Fruit fly (Drosophila melanogaster) whole organism, prepupa: ENCODE data around the gene Septin4.
A peak's percentile ranks its signal among the peaks of the same experiment; 100 is the strongest.

ENCODE experiments used
- CG10631 ChIP-seq: fragments of 200-800 bp; sonication (Bioruptor generic); optimal IDR thresholded peaks from 2 replicates; lab custom pipeline; 2016; ENCODE audit warnings: missing biosample characterization, missing genetic modification characterization
- CG11294 ChIP-seq: fragments of 200-800 bp; sonication (Bioruptor generic); IDR thresholded peaks from 2 replicates; pipeline ENCODE4 v1.3.6; 2022; ENCODE audit warnings: missing biosample characterization, missing genetic modification characterization
- CG11902 ChIP-seq: fragments of 200-800 bp; sonication (Bioruptor generic); optimal IDR thresholded peaks from 3 replicates; lab custom pipeline; 2016; ENCODE audit warnings: missing biosample characterization, missing genetic modification characterization
- CG15336 ChIP-seq: fragments of 200-800 bp; sonication (Bioruptor generic); IDR thresholded peaks from 2 replicates; pipeline ENCODE4 v1.3.6; 2022; ENCODE audit warnings: missing biosample characterization, missing genetic modification characterization
- CG1621 ChIP-seq: fragments of 200-800 bp; sonication (Bioruptor generic); optimal IDR thresholded peaks from 3 replicates; lab custom pipeline; 2018; ENCODE audit warnings: missing biosample characterization, mild to moderate bottlenecking, missing genetic modification characterization
- CG16779 ChIP-seq: fragments of 200-800 bp; sonication (Bioruptor generic); optimal IDR thresholded peaks from 3 replicates; lab custom pipeline; 2017; ENCODE audit warnings: missing biosample characterization, mild to moderate bottlenecking, missing genetic modification characterization
- CG3032 ChIP-seq: fragments of 200-800 bp; optimal IDR thresholded peaks from 2 replicates; lab custom pipeline; 2019; ENCODE audit warnings: missing biosample characterization, mild to moderate bottlenecking, missing genetic modification characterization, moderate library complexity
- CG31627 ChIP-seq: fragments of 200-800 bp; sonication (Bioruptor generic); optimal IDR thresholded peaks from 3 replicates; lab custom pipeline; 2016; ENCODE audit warnings: missing biosample characterization, missing genetic modification characterization
- CG32006 ChIP-seq: fragments of 200-800 bp; sonication (Bioruptor generic); optimal IDR thresholded peaks from 3 replicates; lab custom pipeline; 2017; ENCODE audit warnings: missing biosample characterization, mild to moderate bottlenecking, missing genetic modification characterization
- CG34406 ChIP-seq: fragments of 200-800 bp; sonication (Bioruptor generic); optimal IDR thresholded peaks from 3 replicates; lab custom pipeline; 2016; ENCODE audit warnings: missing biosample characterization, missing genetic modification characterization
- CG3919 ChIP-seq: fragments of 200-800 bp; sonication (Bioruptor generic); optimal IDR thresholded peaks from 3 replicates; lab custom pipeline; 2016; ENCODE audit warnings: missing biosample characterization, missing genetic modification characterization
- CG6163 ChIP-seq: fragments of 200-800 bp; sonication (Bioruptor generic); IDR thresholded peaks from 3 replicates; pipeline ENCODE4 v1.3.6; 2022; ENCODE audit warnings: missing biosample characterization, missing genetic modification characterization
- CG6792 ChIP-seq: fragments of 200-800 bp; sonication (Bioruptor generic); optimal IDR thresholded peaks from 3 replicates; lab custom pipeline; 2016; ENCODE audit warnings: missing biosample characterization, missing genetic modification characterization
- CG6808 ChIP-seq: fragments of 200-800 bp; sonication (Bioruptor generic); optimal IDR thresholded peaks from 3 replicates; lab custom pipeline; 2017; ENCODE audit warnings: missing biosample characterization, missing genetic modification characterization, mild to moderate bottlenecking, moderate library complexity, missing genetic modification reagents
- CG6854 ChIP-seq: fragments of 200-800 bp; sonication (Bioruptor generic); optimal IDR thresholded peaks from 2 replicates; lab custom pipeline; 2017; ENCODE audit warnings: missing biosample characterization, mild to moderate bottlenecking, missing genetic modification characterization
- CG7368 ChIP-seq: fragments of 200-800 bp; sonication (Bioruptor generic); optimal IDR thresholded peaks from 3 replicates; lab custom pipeline; 2016; ENCODE audit warnings: missing biosample characterization, missing genetic modification characterization
- CG8632 ChIP-seq: fragments of 200-800 bp; sonication (Bioruptor generic); optimal IDR thresholded peaks from 3 replicates; lab custom pipeline; 2016; ENCODE audit warnings: missing biosample characterization, missing genetic modification characterization
- CG9139 ChIP-seq: fragments of 200-800 bp; sonication (Bioruptor generic); optimal IDR thresholded peaks from 3 replicates; lab custom pipeline; 2017; ENCODE audit warnings: missing biosample characterization, mild to moderate bottlenecking, missing genetic modification characterization
- Eip75B ChIP-seq: fragments of 200-800 bp; sonication (Bioruptor generic); optimal IDR thresholded peaks from 3 replicates; lab custom pipeline; 2016; ENCODE audit warnings: missing biosample characterization, missing genetic modification characterization
- Gug ChIP-seq: fragments of 200-800 bp; sonication (Bioruptor generic); IDR thresholded peaks from 2 replicates; pipeline ENCODE4 v1.3.6; 2022; ENCODE audit warnings: missing biosample characterization, missing genetic modification characterization
- Hr38 ChIP-seq: sonication (Bioruptor generic); optimal IDR thresholded peaks from 2 replicates; lab custom pipeline; 2016; ENCODE audit warnings: missing biosample characterization, missing genetic modification characterization
- Hr4 ChIP-seq: fragments of 200-800 bp; sonication (Bioruptor generic); optimal IDR thresholded peaks from 3 replicates; lab custom pipeline; 2016; ENCODE audit warnings: missing biosample characterization, missing genetic modification characterization
- Sox102F ChIP-seq: fragments of 200-800 bp; sonication (Bioruptor generic); optimal IDR thresholded peaks from 2 replicates; lab custom pipeline; 2016; ENCODE audit warnings: missing biosample characterization, mild to moderate bottlenecking, missing genetic modification characterization
- Sox14 ChIP-seq: fragments of 200-800 bp; sonication (Bioruptor generic); optimal IDR thresholded peaks from 3 replicates; lab custom pipeline; 2016; ENCODE audit warnings: missing biosample characterization, missing genetic modification characterization
- cyc ChIP-seq: fragments of 200-800 bp; sonication (Bioruptor generic); optimal IDR thresholded peaks from 3 replicates; lab custom pipeline; 2016; ENCODE audit warnings: missing biosample characterization, missing genetic modification characterization
- dac ChIP-seq: fragments of 200-800 bp; sonication (Bioruptor generic); optimal IDR thresholded peaks from 2 replicates; lab custom pipeline; 2017; ENCODE audit warnings: missing biosample characterization, mild to moderate bottlenecking, missing genetic modification characterization
- dsx ChIP-seq: fragments of 200-800 bp; optimal IDR thresholded peaks from 3 replicates; lab custom pipeline; 2019; ENCODE audit warnings: missing biosample characterization, mild to moderate bottlenecking, missing genetic modification characterization, moderate library complexity; ENCODE audit not compliant: poor library complexity, severe bottlenecking
- eg ChIP-seq: fragments of 200-800 bp; sonication (Bioruptor generic); IDR thresholded peaks from 3 replicates; pipeline ENCODE4 v1.3.6; 2022; ENCODE audit warnings: missing biosample characterization, missing genetic modification characterization
- fd59A ChIP-seq: fragments of 200-800 bp; sonication (Bioruptor generic); optimal IDR thresholded peaks from 2 replicates; lab custom pipeline; 2017; ENCODE audit warnings: missing biosample characterization, mild to moderate bottlenecking, missing genetic modification characterization, missing genetic modification reagents
- fd85E ChIP-seq: fragments of 200-800 bp; sonication (Bioruptor generic); optimal IDR thresholded peaks from 3 replicates; lab custom pipeline; 2016; ENCODE audit warnings: missing biosample characterization, missing genetic modification characterization
- fkh ChIP-seq: fragments of 200-800 bp; sonication (Bioruptor generic); optimal IDR thresholded peaks from 3 replicates; lab custom pipeline; 2017; ENCODE audit warnings: missing biosample characterization, mild to moderate bottlenecking, missing genetic modification characterization, moderate library complexity
- net ChIP-seq: fragments of 200-800 bp; sonication (Bioruptor generic); optimal IDR thresholded peaks from 3 replicates; lab custom pipeline; 2016; ENCODE audit warnings: missing biosample characterization, missing genetic modification characterization
- salr ChIP-seq, 2 experiments: fragments of 200-800 bp; sonication (Bioruptor generic); optimal IDR thresholded peaks; 3 replicates each; lab custom pipeline; 2016 to 2018; ENCODE audit warnings: missing biosample characterization in 2 of 2, missing genetic modification characterization in 2 of 2, mild to moderate bottlenecking in 1 of 2
- spab ChIP-seq: fragments of 200-800 bp; sonication (Bioruptor generic); optimal IDR thresholded peaks from 2 replicates; lab custom pipeline; 2017; ENCODE audit warnings: missing biosample characterization, mild to moderate bottlenecking, missing genetic modification characterization, missing genetic modification reagents
- vri ChIP-seq: fragments of 200-800 bp; sonication (Bioruptor generic); optimal IDR thresholded peaks from 3 replicates; lab custom pipeline; 2016; ENCODE audit warnings: missing biosample characterization, mild to moderate bottlenecking, missing genetic modification characterization

The Septin4 gene

DNA sequence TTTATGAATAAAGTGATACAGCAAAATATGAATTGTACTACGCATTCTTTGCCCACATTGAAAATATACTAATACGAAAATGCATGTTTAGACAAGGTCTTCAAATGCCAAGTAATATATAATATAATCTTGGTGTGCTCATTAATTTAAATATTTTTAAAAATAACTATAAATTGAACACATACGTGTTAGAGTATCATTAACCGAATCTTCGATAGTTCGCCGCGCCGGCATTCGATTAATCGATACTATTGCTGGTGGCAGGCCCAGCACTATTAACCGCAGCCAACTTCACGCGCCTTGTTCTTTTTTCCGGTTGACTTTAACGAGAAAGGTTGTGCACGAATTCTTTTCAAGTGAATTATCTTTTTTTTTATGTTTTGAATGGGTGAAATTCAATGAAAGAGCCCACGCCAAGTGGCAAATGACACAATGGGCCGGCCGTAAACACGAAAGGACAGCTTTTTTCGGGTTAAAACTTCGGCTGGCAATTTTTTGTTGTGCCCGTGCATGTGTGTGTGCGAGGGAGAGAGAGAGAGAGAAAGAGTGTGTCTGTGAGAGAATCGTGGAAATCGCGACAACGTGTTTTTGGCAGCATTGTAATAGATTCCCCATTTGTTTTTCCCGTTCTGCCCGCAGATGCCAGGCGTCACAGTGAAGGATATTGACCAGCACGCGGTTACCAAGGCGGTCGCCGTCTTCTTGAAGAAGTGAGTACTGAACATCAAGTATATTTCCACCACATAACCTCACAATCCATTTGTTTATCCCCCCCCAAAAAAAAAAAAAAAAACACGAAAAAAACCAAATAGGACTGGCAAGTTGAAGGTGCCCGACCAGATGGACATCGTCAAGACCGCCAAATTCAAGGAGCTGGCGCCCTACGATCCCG is 57.1 kb downstream of the Septin4 start, which contains the start of gene RpS19a (continued):
- TF ChIP-seq CG34406 (GFP tag; lab: Kevin White, UChicago) (peak; percentile 67), CG11294 (no peak), Sox14 (GFP tag; lab: Kevin White, UChicago) (peak; percentile 9), Sox102F (GFP tag; lab: Kevin White, UChicago) (peak; percentile 79), fd59A (GFP tag; lab: Kevin White, UChicago) (peak; percentile 36), Eip75B (peak; percentile 52), CG11902 (GFP tag; lab: Kevin White, UChicago) (no peak), CG31627 (GFP tag; lab: Kevin White, UChicago) (peak; percentile 1), CG3919 (peak; percentile 76), CG7368 (peak; percentile 73), CG6808 (peak; percentile 72), dac (peak; percentile 43), Hr38 (GFP tag; lab: Kevin White, UChicago) (no peak), CG3032 (tag; lab: Kevin White, UChicago) (peak; percentile 14), CG8632 (GFP tag; lab: Kevin White, UChicago) (peak; percentile 56), spab (GFP tag; lab: Kevin White, UChicago) (peak; percentile 41), CG1621 (tag; lab: Kevin White, UChicago) (peak; percentile 56), CG6792 (no peak), eg (GFP tag; lab: Robert Waterston, UW) (peak; percentile 73), dsx (GFP tag; lab: Kevin White, UChicago) (peak; percentile 48), cyc (GFP tag; lab: Kevin White, UChicago) (peak; percentile 50), vri (GFP tag; lab: Kevin White, UChicago) (peak; percentile 62), net (peak; percentile 73), salr (GFP tag; optimal IDR thresholded peaks at IDR 0.05; lab: Kevin White, UChicago) (peak; percentile 12 to 78), CG10631 (GFP tag; lab: Kevin White, UChicago) (peak; percentile 39), Hr4 (GFP tag; lab: Kevin White, UChicago) (peak; percentile 19), Gug (0 out of 2 replicates have a peak, but pooled peaks have one; percentile 10), CG15336 (GFP tag; lab: Robert Waterston, UW) (0 out of 2 replicates have a peak, but pooled peaks have one; percentile 22), CG16779 (peak; percentile 77), fd85E (GFP tag; lab: Kevin White, UChicago) (peak; percentile 58), CG9139 (GFP tag; lab: Kevin White, UChicago) (peak; percentile 82), CG32006 (peak; percentile 32), CG6854 (peak; percentile 96)

dm6 chrX:16637106-16637590 is 57.8 kb downstream of the Septin4 start, which contains the start of gene Rok:
Gene Rok, minus strand, starts transcription at chrX:16637414.
- 0 out of 3 replicates have a peak, but pooled peaks have one; percentile 31 for TF ChIP-seq CG6163
- no peak for TF ChIP-seq Sox14 (GFP tag; lab: Kevin White, UChicago)
- TF ChIP-seq CG6808, result peak; percentile 8
- TF ChIP-seq fkh (GFP tag; lab: Kevin White, UChicago), result peak; percentile 51
